Worm (Caenorhabditis elegans): ENCODE results near the gene Y39A1A.9.

Y39A1A.9 gene

DNA sequence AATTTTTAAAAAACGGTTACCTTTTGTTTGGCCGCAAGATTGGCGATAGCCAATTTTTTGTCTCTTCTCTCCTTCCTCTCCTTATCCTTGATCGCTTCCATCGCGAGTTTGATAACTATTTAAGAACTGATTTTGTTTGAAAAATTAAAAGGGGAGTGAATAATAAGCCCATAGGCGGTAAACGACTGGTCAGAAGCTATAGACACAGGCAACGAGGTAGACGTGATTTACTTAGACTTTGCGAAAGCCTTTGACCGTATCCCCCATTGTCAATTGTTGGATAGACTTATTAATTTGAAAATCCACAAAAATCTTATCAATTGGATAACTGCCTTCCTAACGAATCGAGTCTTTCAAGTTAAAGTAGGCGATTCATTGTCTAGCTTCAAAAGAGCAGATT lies 47.1 kb downstream of the Y39A1A.9 start, which contains the start of gene Y45F3A.5:
TSS of gene Y45F3A.5 (minus strand) at position 101 of the 400 bp plus-strand sequence.
- TF ChIP-seq unc-120 (tag; optimal IDR thresholded peaks at IDR 0.05; ENCODE audit: poor library complexity, severe bottlenecking) (no peak), ceh-83 (GFP tag; optimal IDR thresholded peaks at IDR 0.05) (no peak), zip-8 (tag; optimal IDR thresholded peaks at IDR 0.05) (no peak), ces-1 (GFP tag; optimal IDR thresholded peaks at IDR 0.05) (no peak), drap-1 (GFP tag; optimal IDR thresholded peaks at IDR 0.05) (no peak), blmp-1 (tag; optimal IDR thresholded peaks at IDR 0.05) (no peak), lin-32 (GFP tag; optimal IDR thresholded peaks at IDR 0.05) (no peak), cnd-1 (tag; optimal IDR thresholded peaks at IDR 0.05) (no peak), nhr-12 (tag; optimal IDR thresholded peaks at IDR 0.05) (no peak), pha-4 (tag; optimal IDR thresholded peaks at IDR 0.05) (no peak), mep-1 (tag; optimal IDR thresholded peaks at IDR 0.05) (no peak), lsy-2 (tag; optimal IDR thresholded peaks at IDR 0.05) (no peak), flh-1 (GFP tag; optimal IDR thresholded peaks at IDR 0.05) (no peak), nhr-2 (tag; optimal IDR thresholded peaks at IDR 0.05) (no peak), ztf-11 (tag; optimal IDR thresholded peaks at IDR 0.05) (no peak), sem-2 (GFP tag; optimal IDR thresholded peaks at IDR 0.05) (no peak)

- TF ChIP-seq mab-5 (tag; optimal IDR thresholded peaks at IDR 0.05) (no peak), ztf-11 (tag; optimal IDR thresholded peaks at IDR 0.05) (no peak), ces-1 (GFP tag; optimal IDR thresholded peaks at IDR 0.05) (peak; percentile 87), ceh-39 (tag; optimal IDR thresholded peaks at IDR 0.05) (no peak), blmp-1 (tag; optimal IDR thresholded peaks at IDR 0.05) (no peak), lsy-2 (tag; optimal IDR thresholded peaks at IDR 0.05) (no peak), ceh-83 (GFP tag; optimal IDR thresholded peaks at IDR 0.05) (no peak), unc-120 (tag; optimal IDR thresholded peaks at IDR 0.05; ENCODE audit: poor library complexity, severe bottlenecking) (no peak)
Measured at ce11 chrIII:10583483-10583882, 49.8 kb downstream of the Y39A1A.9 start.

DNA sequence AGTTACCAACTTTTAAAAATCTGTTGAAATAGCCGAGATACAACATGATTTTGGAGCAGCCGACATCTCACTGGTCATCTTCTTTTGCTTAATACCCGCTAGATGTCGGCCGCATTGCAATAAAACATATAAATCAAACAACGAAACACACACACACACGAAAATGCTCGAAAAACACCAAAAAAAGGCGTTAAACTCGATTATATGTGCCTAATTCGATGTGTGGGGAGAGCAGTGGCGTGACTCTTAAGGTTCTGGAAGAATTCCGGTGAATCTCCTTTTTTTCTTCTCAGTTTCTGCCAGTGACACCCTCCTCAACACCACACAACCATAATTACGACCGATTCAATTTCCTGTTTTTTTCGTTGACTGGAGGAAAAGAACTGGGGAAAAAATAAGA lies 53.1 kb downstream of the Y39A1A.9 start:
- TF ChIP-seq ceh-83 (GFP tag; optimal IDR thresholded peaks at IDR 0.05), result no peak
- no peak for TF ChIP-seq zip-8 (tag; optimal IDR thresholded peaks at IDR 0.05)
- TF ChIP-seq M03D4.4 (tag; optimal IDR thresholded peaks at IDR 0.05), result no peak
- TF ChIP-seq hlh-1 (tag; optimal IDR thresholded peaks at IDR 0.05), result no peak
- TF ChIP-seq bed-3 (GFP tag; optimal IDR thresholded peaks at IDR 0.05), result no peak
- no peak for TF ChIP-seq tbx-8 (GFP tag; optimal IDR thresholded peaks at IDR 0.05)
- TF ChIP-seq elt-1 (tag; optimal IDR thresholded peaks at IDR 0.05; ENCODE audit: borderline replicate concordance, insufficient read depth), result no peak
- TF ChIP-seq cnd-1 (tag; optimal IDR thresholded peaks at IDR 0.05), result no peak
- TF ChIP-seq snpc-4 (tag; optimal IDR thresholded peaks at IDR 0.05), result no peak
- TF ChIP-seq unc-120 (tag; optimal IDR thresholded peaks at IDR 0.05; ENCODE audit: poor library complexity, severe bottlenecking), result no peak
- no peak for TF ChIP-seq nhr-12 (tag; optimal IDR thresholded peaks at IDR 0.05)
- no peak for TF ChIP-seq ham-2 (GFP tag; optimal IDR thresholded peaks at IDR 0.05)
